Fruit fly (Drosophila melanogaster) whole organism, embryonic: ENCODE data around the gene CG33287.

Experiments
- B-H1 ChIP-seq: fragments of 200-800 bp; sonication (Bioruptor generic); IDR thresholded peaks from 3 replicates; pipeline ENCODE4 v1.3.6; 2022; ENCODE audit warnings: missing biosample characterization, missing genetic modification characterization
- CG12219 ChIP-seq: fragments of 200-800 bp; sonication (Bioruptor generic); optimal IDR thresholded peaks from 3 replicates; lab custom pipeline; 2018; ENCODE audit warnings: missing biosample characterization, mild to moderate bottlenecking, missing genetic modification characterization
- CG13296 ChIP-seq: fragments of 200-800 bp; sonication (Bioruptor generic); optimal IDR thresholded peaks from 3 replicates; lab custom pipeline; 2018; ENCODE audit warnings: missing biosample characterization, mild to moderate bottlenecking, missing genetic modification characterization
- CG15269 ChIP-seq: fragments of 200-800 bp; sonication (Bioruptor generic); optimal IDR thresholded peaks from 2 replicates; lab custom pipeline; 2018; ENCODE audit warnings: missing biosample characterization, mild to moderate bottlenecking, missing genetic modification characterization, moderate library complexity
- CG15479 ChIP-seq: fragments of 200-800 bp; sonication (Bioruptor generic); optimal IDR thresholded peaks from 3 replicates; lab custom pipeline; 2019; ENCODE audit warnings: missing biosample characterization, mild to moderate bottlenecking, missing genetic modification characterization, moderate library complexity
- CG17912 ChIP-seq: fragments of 200-800 bp; sonication (Bioruptor generic); optimal IDR thresholded peaks from 2 replicates; lab custom pipeline; 2018; ENCODE audit warnings: missing biosample characterization, mild to moderate bottlenecking, missing genetic modification characterization
- CG1792 ChIP-seq: fragments of 200-800 bp; sonication (Bioruptor generic); optimal IDR thresholded peaks from 2 replicates; lab custom pipeline; 2016; ENCODE audit warnings: missing biosample characterization, missing genetic modification characterization
- CG18476 ChIP-seq: fragments of 200-800 bp; sonication (Bioruptor generic); optimal IDR thresholded peaks from 2 replicates; lab custom pipeline; 2016; ENCODE audit warnings: missing biosample characterization, mild to moderate bottlenecking, missing genetic modification characterization
- CG18599 ChIP-seq: fragments of 200-800 bp; sonication (Bioruptor generic); optimal IDR thresholded peaks from 3 replicates; lab custom pipeline; 2017; ENCODE audit warnings: missing biosample characterization, missing genetic modification characterization, mild to moderate bottlenecking, moderate library complexity, missing genetic modification reagents
- CG33213 ChIP-seq: fragments of 200-800 bp; sonication (Bioruptor generic); optimal IDR thresholded peaks from 3 replicates; lab custom pipeline; 2016; ENCODE audit warnings: missing biosample characterization, missing genetic modification characterization
- CG34376 ChIP-seq: fragments of 200-800 bp; sonication (Bioruptor generic); optimal IDR thresholded peaks from 2 replicates; lab custom pipeline; 2018; ENCODE audit warnings: missing biosample characterization, mild to moderate bottlenecking, missing genetic modification characterization
- CG4424 ChIP-seq: fragments of 200-800 bp; sonication (Bioruptor generic); optimal IDR thresholded peaks from 3 replicates; lab custom pipeline; 2016; ENCODE audit warnings: missing biosample characterization, missing genetic modification characterization
- CG8089 ChIP-seq: fragments of 200-800 bp; sonication (Bioruptor generic); optimal IDR thresholded peaks from 3 replicates; lab custom pipeline; 2016; ENCODE audit warnings: missing biosample characterization, missing genetic modification characterization
- Dfd ChIP-seq, 2 experiments: fragments of >200 bp; optimal IDR thresholded peaks; 2 replicates each; lab custom pipeline; 2017; ENCODE audit warnings: missing biosample characterization in 2 of 2, missing genetic modification characterization in 2 of 2
- Drgx ChIP-seq: fragments of 200-800 bp; sonication (Bioruptor generic); IDR thresholded peaks from 2 replicates; pipeline ENCODE4 v1.3.6; 2022; ENCODE audit warnings: missing biosample characterization, missing genetic modification characterization
- Fer2 ChIP-seq: fragments of 200-800 bp; sonication (Bioruptor generic); optimal IDR thresholded peaks from 2 replicates; lab custom pipeline; 2018; ENCODE audit warnings: missing biosample characterization, mild to moderate bottlenecking, missing genetic modification characterization, moderate library complexity
- HLH54F ChIP-seq: fragments of 200-800 bp; sonication (Bioruptor generic); optimal IDR thresholded peaks from 3 replicates; lab custom pipeline; 2016; ENCODE audit warnings: missing biosample characterization, missing genetic modification characterization
- Hr3 ChIP-seq: fragments of 200-800 bp; sonication (Bioruptor generic); optimal IDR thresholded peaks from 3 replicates; lab custom pipeline; 2016; ENCODE audit warnings: missing biosample characterization, missing genetic modification characterization
- Hr39 ChIP-seq: fragments of >200 bp; optimal IDR thresholded peaks from 2 replicates; lab custom pipeline; 2017
- Hr78 ChIP-seq, 2 experiments: fragments of 200-800 bp in 1 of 2; fragments of >200 bp in 1 of 2; sonication (Bioruptor generic) in 1 of 2; optimal IDR thresholded peaks; 2 replicates each; lab custom pipeline; 2017 to 2019; ENCODE audit warnings: missing biosample characterization in 2 of 2, missing genetic modification characterization in 2 of 2, mild to moderate bottlenecking in 1 of 2, moderate library complexity in 1 of 2
- NC2α ChIP-seq: fragments of 200-800 bp; sonication (Bioruptor generic); optimal IDR thresholded peaks from 2 replicates; lab custom pipeline; 2016; ENCODE audit warnings: missing biosample characterization, missing genetic modification characterization
- Optix ChIP-seq: fragments of 200-800 bp; sonication (Bioruptor generic); IDR thresholded peaks from 3 replicates; pipeline ENCODE4 v1.3.6; 2022; ENCODE audit warnings: missing biosample characterization, missing genetic modification characterization
- Poxn ChIP-seq: fragments of 200-800 bp; sonication (Bioruptor generic); IDR thresholded peaks from 2 replicates; pipeline ENCODE4 v1.3.6; 2022; ENCODE audit warnings: missing biosample characterization, missing genetic modification characterization
- Ravus ChIP-seq: fragments of 200-800 bp; sonication (Bioruptor generic); IDR thresholded peaks from 2 replicates; pipeline ENCODE4 v1.3.6; 2022; ENCODE audit warnings: missing biosample characterization, missing genetic modification characterization
- Sin3A ChIP-seq: fragments of >200 bp; optimal IDR thresholded peaks from 2 replicates; lab custom pipeline; 2018
- Sox100B ChIP-seq: fragments of 200-800 bp; sonication (Bioruptor generic); optimal IDR thresholded peaks from 3 replicates; lab custom pipeline; 2018; ENCODE audit warnings: missing biosample characterization, mild to moderate bottlenecking, missing genetic modification characterization
- cato ChIP-seq: fragments of 200-800 bp; sonication (Bioruptor generic); optimal IDR thresholded peaks from 2 replicates; lab custom pipeline; 2016; ENCODE audit warnings: missing biosample characterization, missing genetic modification characterization, borderline replicate concordance
- da ChIP-seq: fragments of 200-800 bp; sonication (Bioruptor generic); optimal IDR thresholded peaks from 2 replicates; lab custom pipeline; 2016; ENCODE audit warnings: missing biosample characterization, missing genetic modification characterization
- dysf ChIP-seq: fragments of 200-800 bp; sonication (Bioruptor generic); IDR thresholded peaks from 3 replicates; pipeline ENCODE4 v1.3.6; 2022; ENCODE audit warnings: missing biosample characterization, missing genetic modification characterization
- en ChIP-seq: fragments of 200-800 bp; sonication (Bioruptor generic); optimal IDR thresholded peaks from 2 replicates; lab custom pipeline; 2016; ENCODE audit warnings: missing biosample characterization, missing genetic modification characterization
- esg ChIP-seq: fragments of 200-800 bp; sonication (Bioruptor generic); conservative IDR thresholded peaks from 2 replicates; pipeline ENCODE4 v1.3.6; 2022; ENCODE audit warnings: missing biosample characterization, missing genetic modification characterization
- eyg ChIP-seq: fragments of 200-800 bp; sonication (Bioruptor generic); optimal IDR thresholded peaks from 3 replicates; lab custom pipeline; 2016; ENCODE audit warnings: missing biosample characterization, missing genetic modification characterization
- fd102C ChIP-seq: fragments of 200-800 bp; sonication (Bioruptor generic); optimal IDR thresholded peaks from 2 replicates; lab custom pipeline; 2018; ENCODE audit warnings: missing biosample characterization, mild to moderate bottlenecking, missing genetic modification characterization, moderate library complexity
- grau ChIP-seq: fragments of 200-800 bp; optimal IDR thresholded peaks from 3 replicates; lab custom pipeline; 2019; ENCODE audit warnings: missing biosample characterization, mild to moderate bottlenecking, missing genetic modification characterization, moderate library complexity
- hb ChIP-seq: fragments of 200-800 bp; sonication (Bioruptor generic); IDR thresholded peaks from 3 replicates; pipeline ENCODE4 v1.3.6; 2022; ENCODE audit warnings: missing biosample characterization, missing genetic modification characterization; ENCODE audit not compliant: partially characterized antibody
- knrl ChIP-seq: fragments of 200-800 bp; sonication (Bioruptor generic); IDR thresholded peaks from 3 replicates; pipeline ENCODE4 v1.3.6; 2022; ENCODE audit warnings: missing biosample characterization, missing genetic modification characterization; ENCODE audit not compliant: partially characterized antibody
- lab ChIP-seq: fragments of 200-800 bp; sonication (Bioruptor generic); optimal IDR thresholded peaks from 3 replicates; lab custom pipeline; 2017; ENCODE audit warnings: missing biosample characterization, missing genetic modification characterization, mild to moderate bottlenecking, moderate library complexity, missing genetic modification reagents
- nau ChIP-seq: fragments of 200-800 bp; sonication (Bioruptor generic); optimal IDR thresholded peaks from 3 replicates; lab custom pipeline; 2017; ENCODE audit warnings: missing biosample characterization, mild to moderate bottlenecking, missing genetic modification characterization, missing genetic modification reagents
- phol ChIP-seq: fragments of 200-800 bp; sonication (Bioruptor generic); optimal IDR thresholded peaks from 3 replicates; lab custom pipeline; 2018; ENCODE audit warnings: missing biosample characterization, mild to moderate bottlenecking, missing genetic modification characterization, moderate library complexity
- prd ChIP-seq, 3 experiments: fragments of >200 bp in 2 of 3; fragments of 200-800 bp in 1 of 3; sonication (Bioruptor generic) in 1 of 3; optimal IDR thresholded peaks in 2 of 3; IDR thresholded peaks in 1 of 3; 2 replicates in 2 of 3; 3 replicates in 1 of 3; pipeline versions ENCODE4 v1.3.6 to Lab custom; 2017 to 2022; ENCODE audit warnings: missing biosample characterization in 1 of 3, missing genetic modification characterization in 1 of 3
- run ChIP-seq: fragments of 200-800 bp; sonication (Bioruptor generic); optimal IDR thresholded peaks from 3 replicates; lab custom pipeline; 2018; ENCODE audit warnings: missing biosample characterization, mild to moderate bottlenecking, missing genetic modification characterization
- slbo ChIP-seq: fragments of 200-800 bp; sonication (Bioruptor generic); IDR thresholded peaks from 2 replicates; pipeline ENCODE4 v1.3.6; 2022; ENCODE audit warnings: missing biosample characterization, missing genetic modification characterization
- sqz ChIP-seq: fragments of 200-800 bp; sonication (Bioruptor generic); optimal IDR thresholded peaks from 3 replicates; lab custom pipeline; 2018; ENCODE audit warnings: missing biosample characterization, mild to moderate bottlenecking, missing genetic modification characterization
- sr ChIP-seq: fragments of 200-800 bp; sonication (Bioruptor generic); IDR thresholded peaks from 3 replicates; pipeline ENCODE4 v1.3.6; 2022; ENCODE audit warnings: missing biosample characterization, missing genetic modification characterization
- tin ChIP-seq: fragments of 200-800 bp; sonication (Bioruptor generic); optimal IDR thresholded peaks from 3 replicates; lab custom pipeline; 2016; ENCODE audit warnings: missing biosample characterization, missing genetic modification characterization
- tll ChIP-seq, 2 experiments: fragments of 200-800 bp in 1 of 2; fragments of >200 bp in 1 of 2; sonication (Bioruptor generic) in 1 of 2; optimal IDR thresholded peaks; 2 replicates each; lab custom pipeline; 2017 to 2019; ENCODE audit warnings: missing biosample characterization in 2 of 2, missing genetic modification characterization in 2 of 2, mild to moderate bottlenecking in 1 of 2, moderate library complexity in 1 of 2
- unc-4 ChIP-seq: fragments of 200-800 bp; sonication (Bioruptor generic); IDR thresholded peaks from 2 replicates; pipeline ENCODE4 v1.3.6; 2022; ENCODE audit warnings: missing biosample characterization, missing genetic modification characterization; ENCODE audit not compliant: partially characterized antibody
- unpg ChIP-seq: fragments of 200-800 bp; sonication (Bioruptor generic); optimal IDR thresholded peaks from 3 replicates; lab custom pipeline; 2018; ENCODE audit warnings: missing biosample characterization, mild to moderate bottlenecking, missing genetic modification characterization, moderate library complexity
- yki ChIP-seq: fragments of >200 bp; optimal IDR thresholded peaks from 3 replicates; lab custom pipeline; 2018

The CG33287 gene

dm6 chr3L:21010846-21011607, 40.6 kb upstream of the CG33287 start (continued):
- TF ChIP-seq knrl, result no peak
- no peak for TF ChIP-seq NC2α (GFP tag; lab: Kevin White, UChicago)
- peak; percentile 8 for TF ChIP-seq CG34376 (GFP tag; lab: Kevin White, UChicago)
- peak; percentile 51; the same call in 1 of the 2 replicates for TF ChIP-seq slbo (GFP tag; lab: Robert Waterston, UW)
- TF ChIP-seq esg (GFP tag; lab: Robert Waterston, UW), result no peak; the same call in 1 of the 2 replicates
- TF ChIP-seq tin (GFP tag; lab: Kevin White, UChicago), result peak; percentile 4
- no peak for TF ChIP-seq CG1792
- no peak for TF ChIP-seq B-H1
- TF ChIP-seq Optix (GFP tag; lab: Robert Waterston, UW), result no peak
- TF ChIP-seq phol (tag; lab: Kevin White, UChicago), result peak; percentile 30
- TF ChIP-seq eyg (GFP tag; lab: Kevin White, UChicago), result no peak
- peak; percentile 61 for TF ChIP-seq lab (GFP tag; lab: Kevin White, UChicago)
- no peak for TF ChIP-seq sr (GFP tag; lab: Robert Waterston, UW)
- 0 out of 2 replicates have a peak, but pooled peaks have one; percentile 23 for TF ChIP-seq Drgx (GFP tag; lab: Robert Waterston, UW)
- no peak for TF ChIP-seq unc-4
- TF ChIP-seq CG17912 (GFP tag; lab: Kevin White, UChicago), result no peak
- TF ChIP-seq Sin3A (lab: Kevin White, UChicago), result no peak
- no peak for TF ChIP-seq CG33213 (GFP tag; lab: Kevin White, UChicago)
- TF ChIP-seq unpg (GFP tag; lab: Kevin White, UChicago), result no peak
- no peak for TF ChIP-seq sqz
- TF ChIP-seq dysf, result peak; percentile 52; the same call in 1 of the 3 replicates
- peak; percentile 49 for TF ChIP-seq nau (GFP tag; lab: Kevin White, UChicago)
- TF ChIP-seq Hr39 (lab: Kevin White, UChicago), result no peak
- no peak for TF ChIP-seq Dfd (GFP tag; optimal IDR thresholded peaks at IDR 0.05; lab: Kevin White, UChicago)
- TF ChIP-seq CG15269 (tag; lab: Kevin White, UChicago), result peak; percentile 25
- TF ChIP-seq CG15479 (GFP tag; lab: Kevin White, UChicago), result peak; percentile 98
- TF ChIP-seq hb (GFP tag; lab: Robert Waterston, UW), result no peak
- no peak for TF ChIP-seq Hr78 (GFP tag; optimal IDR thresholded peaks at IDR 0.05; lab: Kevin White, UChicago)
- TF ChIP-seq Sox100B (GFP tag; lab: Kevin White, UChicago), result peak; percentile 45
- TF ChIP-seq grau (tag; lab: Kevin White, UChicago), result peak; percentile 57
- TF ChIP-seq cato (GFP tag; lab: Kevin White, UChicago), result no peak
- no peak for TF ChIP-seq Poxn (GFP tag; lab: Robert Waterston, UW)
- TF ChIP-seq prd (optimal IDR thresholded peaks at IDR 0.05; lab: Kevin White, UChicago), result no peak
- peak; percentile 48; the same call in 1 of the 3 replicates for TF ChIP-seq prd (GFP tag; IDR thresholded peaks at IDR 0.05; lab: Robert Waterston, UW)
- TF ChIP-seq tll (GFP tag; optimal IDR thresholded peaks at IDR 0.05; lab: Kevin White, UChicago), result peak in 1 of 2 experiments; percentile 17
- TF ChIP-seq CG4424 (GFP tag; lab: Kevin White, UChicago), result peak; percentile 5
- no peak for TF ChIP-seq fd102C (GFP tag; lab: Kevin White, UChicago)
- TF ChIP-seq Fer2 (tag; lab: Kevin White, UChicago), result no peak
- TF ChIP-seq Ravus, result no peak
- TF ChIP-seq CG18476 (GFP tag; lab: Kevin White, UChicago), result no peak
- TF ChIP-seq CG12219 (GFP tag; lab: Kevin White, UChicago), result no peak
- no peak for TF ChIP-seq run (tag; lab: Kevin White, UChicago)
- TF ChIP-seq CG13296 (GFP tag; lab: Kevin White, UChicago), result no peak
- peak; percentile 59 for TF ChIP-seq CG18599
- TF ChIP-seq da (GFP tag; lab: Kevin White, UChicago), result no peak
- TF ChIP-seq Hr3, result peak; percentile 5
- no peak for TF ChIP-seq en (GFP tag; lab: Kevin White, UChicago)
- peak; percentile 70 for TF ChIP-seq yki (lab: Kevin White, UChicago)
- no peak for TF ChIP-seq CG8089 (GFP tag; lab: Kevin White, UChicago)
- peak; percentile 7 for TF ChIP-seq HLH54F (GFP tag; lab: Kevin White, UChicago)
